Worm (Caenorhabditis elegans): ENCODE data around the gene gpc-1.

DNA sequence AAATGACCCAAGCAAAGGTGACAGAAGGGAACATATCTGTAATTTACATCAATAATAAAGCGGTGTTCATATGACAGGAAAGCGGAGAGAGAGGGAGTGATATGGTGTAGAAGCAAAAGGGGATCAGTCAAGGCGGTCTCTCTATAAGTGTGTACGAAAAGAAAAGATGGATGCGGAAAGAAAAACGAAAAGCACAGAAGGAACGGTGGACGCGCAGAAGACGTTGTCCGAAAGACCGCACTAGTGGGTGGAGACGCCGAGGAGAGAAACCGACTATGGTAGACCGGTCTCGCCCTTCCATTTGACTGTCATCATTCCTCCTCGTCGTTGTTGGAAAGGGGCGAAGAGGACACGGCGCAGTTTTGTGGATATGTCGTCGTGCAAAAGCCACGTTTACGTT, 41.8 kb downstream of the gpc-1 start, which contains the start of gene C52G5.2:
- TF ChIP-seq ama-1 (optimal IDR thresholded peaks at IDR 0.05) (no peak), tra-4 (tag; optimal IDR thresholded peaks at IDR 0.05) (no peak), aly-1 (tag; optimal IDR thresholded peaks at IDR 0.05) (no peak), hmg-4 (GFP tag; optimal IDR thresholded peaks at IDR 0.05) (no peak), sea-1 (GFP tag; conservative IDR thresholded peaks at IDR 0.05) (no peak), ceh-36 (tag; optimal IDR thresholded peaks at IDR 0.05) (no peak), ets-7 (tag; optimal IDR thresholded peaks at IDR 0.05) (no peak), B0310.2 (tag; optimal IDR thresholded peaks at IDR 0.05) (no peak), flt-1 (GFP tag; IDR thresholded peaks at IDR 0.05) (no peak), ceh-13 (GFP tag; optimal IDR thresholded peaks at IDR 0.05) (no peak), F13C5.2 (tag; optimal IDR thresholded peaks at IDR 0.05) (no peak), scrt-1 (GFP tag; IDR thresholded peaks at IDR 0.05) (no peak), hnd-1 (tag; optimal IDR thresholded peaks at IDR 0.05) (no peak), tbx-11 (GFP tag; IDR thresholded peaks at IDR 0.05) (no peak)

Measured in whole organism, early embryonic.